Worm (Caenorhabditis elegans): ENCODE results near the gene srv-27.

The srv-27 gene

ce11 chrIV:6336748-6337147 is 38.6 kb upstream of the srv-27 start:
- TF ChIP-seq T20F7.1 (GFP tag; optimal IDR thresholded peaks at IDR 0.05) (peak; percentile 88), mxl-3 (GFP tag; optimal IDR thresholded peaks at IDR 0.05) (peak; percentile 99), hif-1 (tag; optimal IDR thresholded peaks at IDR 0.05) (peak; percentile 81 to 95), lin-29 (GFP tag; IDR thresholded peaks at IDR 0.05) (peak; percentile 67; the same call in 1 of the 2 replicates), nhr-25 (tag; optimal IDR thresholded peaks at IDR 0.05; ENCODE audit: borderline replicate concordance, insufficient read depth) (peak; percentile 84), egl-27 (tag; optimal IDR thresholded peaks at IDR 0.05) (no peak), zfp-2 (tag; optimal IDR thresholded peaks at IDR 0.05) (peak; percentile 82), daf-19 (GFP tag; conservative IDR thresholded peaks at IDR 0.05) (no peak; the same call in 1 of the 2 replicates), lin-13 (GFP tag; optimal IDR thresholded peaks at IDR 0.05) (peak; percentile 90), dmd-9 (GFP tag; IDR thresholded peaks at IDR 0.05) (no peak), nhr-48 (tag; optimal IDR thresholded peaks at IDR 0.05) (peak; percentile 99), spr-3 (GFP tag; optimal IDR thresholded peaks at IDR 0.05) (peak; percentile 71), Y48G9A.11 (GFP tag; IDR thresholded peaks at IDR 0.05) (no peak), nhr-76 (tag; optimal IDR thresholded peaks at IDR 0.05) (no peak), ZK337.2 (GFP tag; IDR thresholded peaks at IDR 0.05) (no peak; the same call in 1 of the 2 replicates), ceh-20 (GFP tag; IDR thresholded peaks at IDR 0.05) (peak; percentile 97), ztf-7 (tag; optimal IDR thresholded peaks at IDR 0.05) (peak; percentile 75), set-16 (GFP tag; IDR thresholded peaks at IDR 0.05) (peak; percentile 59), F10B5.3 (tag; optimal IDR thresholded peaks at IDR 0.05) (no peak), Y75B8A.6 (GFP tag; IDR thresholded peaks at IDR 0.05) (peak; percentile 52; the same call in 1 of the 2 replicates), madf-5 (GFP tag; IDR thresholded peaks at IDR 0.05) (no peak), unc-130 (GFP tag; optimal IDR thresholded peaks at IDR 0.05) (no peak), dpl-1 (GFP tag; optimal IDR thresholded peaks at IDR 0.05) (peak; percentile 72), rbr-2 (tag; optimal IDR thresholded peaks at IDR 0.05) (peak; percentile 75), F44E2.7 (GFP tag; IDR thresholded peaks at IDR 0.05) (no peak), ctbp-1 (GFP tag; IDR thresholded peaks at IDR 0.05) (peak; percentile 90), zip-2 (tag; optimal IDR thresholded peaks at IDR 0.05) (peak; percentile 40), dmd-6 (GFP tag; IDR thresholded peaks at IDR 0.05) (peak; percentile 99), nhr-41 (GFP tag; IDR thresholded peaks at IDR 0.05) (no peak), sdz-12 (GFP tag; optimal IDR thresholded peaks at IDR 0.05) (no peak), daf-12 (tag; optimal IDR thresholded peaks at IDR 0.05) (no peak), ceh-82 (tag; optimal IDR thresholded peaks at IDR 0.05) (no peak), T26A8.4 (GFP tag; IDR thresholded peaks at IDR 0.05) (peak; percentile 89), ZK546.5 (tag; optimal IDR thresholded peaks at IDR 0.05) (peak in 1 of 2 experiments; percentile 2), ceh-28 (tag; optimal IDR thresholded peaks at IDR 0.05) (no peak), nhr-77 (tag; optimal IDR thresholded peaks at IDR 0.05) (no peak), madf-9 (GFP tag; conservative IDR thresholded peaks at IDR 0.05) (0 out of 2 replicates have a peak, but pooled peaks have one; percentile 44), duxl-1 (tag; optimal IDR thresholded peaks at IDR 0.05; ENCODE audit: poor library complexity) (peak; percentile 76), lin-38 (GFP tag; IDR thresholded peaks at IDR 0.05) (peak; percentile 77), hlh-30 (tag; optimal IDR thresholded peaks at IDR 0.05; ENCODE audit: insufficient read depth) (peak; percentile 100), F49E8.2 (tag; optimal IDR thresholded peaks at IDR 0.05; ENCODE audit: borderline replicate concordance) (no peak), tra-1 (GFP tag; IDR thresholded peaks at IDR 0.05) (peak; percentile 96), snpc-1.2 (GFP tag; IDR thresholded peaks at IDR 0.05) (0 out of 2 replicates have a peak, but pooled peaks have one; percentile 38), pqm-1 (tag; optimal IDR thresholded peaks at IDR 0.05) (peak; percentile 67), nhr-11 (tag; optimal IDR thresholded peaks at IDR 0.05) (peak; percentile 84), aha-1 (tag) (peak; percentile 99), lim-7 (GFP tag; IDR thresholded peaks at IDR 0.05) (no peak), unc-62 (GFP tag; optimal IDR thresholded peaks at IDR 0.05 in 1 of 2) (peak in 1 of 2 experiments; percentile 100), unc-62 (tag; optimal IDR thresholded peaks at IDR 0.05) (peak; percentile 56), zfp-3 (GFP tag; conservative IDR thresholded peaks at IDR 0.05) (peak; percentile 83; the same call in 1 of the 2 replicates), F26F4.8 (GFP tag; conservative IDR thresholded peaks at IDR 0.05) (no peak)

Data from whole organism, L4 larva.